Fruit fly (Drosophila melanogaster) Kc167 (cell line): ENCODE results near the gene GstZ2.

Experiments
- h ChIP-seq: fragments of >200 bp; optimal IDR thresholded peaks from 3 replicates; lab custom pipeline; 2018; ENCODE audit warnings: missing external identifiers
- ttk ChIP-seq: sonication (Bioruptor generic); optimal IDR thresholded peaks from 2 replicates; lab custom pipeline; 2017; ENCODE audit warnings: missing external identifiers

- no peak for TF ChIP-seq ttk (lab: Kevin White, UChicago)
- TF ChIP-seq h (lab: Kevin White, UChicago) = no peak
These were observed 22.8 kb downstream of the GstZ2 start for dm6 chr3R:9437618-9438017.
